Fruit fly (Drosophila melanogaster) whole organism, adult: Measurements from ENCODE around the gene CG12640.
A peak's percentile ranks its signal among the peaks of the same experiment; 100 is the strongest.

Experiments
- CG14711 ChIP-seq: fragments of 200-800 bp; sonication (Bioruptor generic); optimal IDR thresholded peaks from 2 replicates; lab custom pipeline; 2018; ENCODE audit warnings: missing biosample characterization, mild to moderate bottlenecking, missing genetic modification characterization, moderate library complexity
- CG1620 ChIP-seq: fragments of 200-800 bp; sonication (Bioruptor generic); optimal IDR thresholded peaks from 2 replicates; lab custom pipeline; 2016; ENCODE audit warnings: missing biosample characterization, missing genetic modification characterization
- CG5204 ChIP-seq: fragments of 200-800 bp; sonication (Bioruptor generic); optimal IDR thresholded peaks from 2 replicates; lab custom pipeline; 2016; ENCODE audit warnings: missing biosample characterization, missing genetic modification characterization
- CG7101 ChIP-seq: fragments of 200-800 bp; sonication (Bioruptor generic); optimal IDR thresholded peaks from 2 replicates; lab custom pipeline; 2018; ENCODE audit warnings: missing biosample characterization, mild to moderate bottlenecking, missing genetic modification characterization, moderate library complexity
- Clk ChIP-seq: fragments of 200-800 bp; sonication (Bioruptor generic); optimal IDR thresholded peaks from 2 replicates; lab custom pipeline; 2017; ENCODE audit warnings: missing biosample characterization, missing genetic modification characterization
- bab1 ChIP-seq: fragments of 200-800 bp; sonication (Bioruptor generic); optimal IDR thresholded peaks from 3 replicates; lab custom pipeline; 2019; ENCODE audit warnings: missing biosample characterization, mild to moderate bottlenecking, missing genetic modification characterization, moderate library complexity
- cic ChIP-seq: fragments of 200-800 bp; sonication (Bioruptor generic); optimal IDR thresholded peaks from 2 replicates; lab custom pipeline; 2017; ENCODE audit warnings: missing biosample characterization, mild to moderate bottlenecking, missing genetic modification characterization, moderate library complexity
- cnc ChIP-seq, 2 experiments: fragments of >200 bp; optimal IDR thresholded peaks; 2 replicates each; lab custom pipeline; 2017
- kay ChIP-seq: fragments of 200-800 bp; sonication (Bioruptor generic); peaks from one replicate; lab custom pipeline; 2016; ENCODE audit warnings: missing biosample characterization, missing genetic modification characterization, borderline replicate concordance
- pad ChIP-seq: fragments of 200-800 bp; sonication (Bioruptor generic); optimal IDR thresholded peaks from 3 replicates; lab custom pipeline; 2017; ENCODE audit warnings: missing biosample characterization, missing genetic modification characterization, mild to moderate bottlenecking, moderate library complexity, missing genetic modification reagents
- tj ChIP-seq: fragments of 200-800 bp; sonication (Bioruptor generic); optimal IDR thresholded peaks from 3 replicates; lab custom pipeline; 2017; ENCODE audit warnings: missing biosample characterization, mild to moderate bottlenecking, missing genetic modification characterization, moderate library complexity

dm6 chrX:10386183-10386582 lies 46.4 kb downstream of the CG12640 start:
- TF ChIP-seq bab1 (GFP tag; lab: Kevin White, UChicago) (no peak), cic (no peak), CG5204 (no peak), cnc (optimal IDR thresholded peaks at IDR 0.05; lab: Kevin White, UChicago) (no peak), pad (GFP tag; lab: Kevin White, UChicago) (no peak), kay (GFP tag; lab: Kevin White, UChicago) (peak; percentile 70), CG1620 (GFP tag; lab: Kevin White, UChicago) (no peak), CG14711 (tag; lab: Kevin White, UChicago) (no peak), Clk (GFP tag; lab: Kevin White, UChicago) (no peak), tj (GFP tag; lab: Kevin White, UChicago) (no peak), CG7101 (tag; lab: Kevin White, UChicago) (no peak)
